Fruit fly (Drosophila melanogaster): ENCODE measurements around the gene mRpL47.

The mRpL47 gene

dm6 chr3R:9510070-9510518 lies 5.6 kb downstream of the mRpL47 start, which contains the start of gene rump (continued):
- TF ChIP-seq btn (GFP tag; optimal IDR thresholded peaks at IDR 0.05) (no peak), B-H2 (GFP tag; optimal IDR thresholded peaks at IDR 0.05) (peak; percentile 26), scrt (GFP tag; optimal IDR thresholded peaks at IDR 0.05) (no peak), fd102C (GFP tag; optimal IDR thresholded peaks at IDR 0.05) (no peak), CG2129 (GFP tag; IDR thresholded peaks at IDR 0.05; ENCODE audit: partially characterized antibody) (no peak), Side (GFP tag; optimal IDR thresholded peaks at IDR 0.05) (no peak), Taf1 (GFP tag; IDR thresholded peaks at IDR 0.05) (no peak), chinmo (GFP tag; IDR thresholded peaks at IDR 0.05; ENCODE audit: partially characterized antibody) (no peak), da (GFP tag; optimal IDR thresholded peaks at IDR 0.05) (no peak), CG6689 (GFP tag; IDR thresholded peaks at IDR 0.05) (no peak), Optix (GFP tag; IDR thresholded peaks at IDR 0.05) (no peak), crol (GFP tag; IDR thresholded peaks at IDR 0.05) (no peak), CG2712 (tag; optimal IDR thresholded peaks at IDR 0.05) (peak; percentile 48), Six4 (GFP tag; optimal IDR thresholded peaks at IDR 0.05) (no peak), salm (tag; optimal IDR thresholded peaks at IDR 0.05) (no peak), dpn (GFP tag; optimal IDR thresholded peaks at IDR 0.05) (no peak), Dad (GFP tag; optimal IDR thresholded peaks at IDR 0.05) (no peak), kay (GFP tag; optimal IDR thresholded peaks at IDR 0.05) (no peak), CG12299 (tag; optimal IDR thresholded peaks at IDR 0.05) (no peak), crp (GFP tag; optimal IDR thresholded peaks at IDR 0.05) (no peak), YL-1 (GFP tag; optimal IDR thresholded peaks at IDR 0.05) (peak; percentile 92), CG7271 (tag; optimal IDR thresholded peaks at IDR 0.05) (peak; percentile 33), CG8290 (GFP tag; optimal IDR thresholded peaks at IDR 0.05) (no peak), CG8290 (tag; optimal IDR thresholded peaks at IDR 0.05) (peak in 1 of 2 experiments; percentile 59), CG15479 (GFP tag; optimal IDR thresholded peaks at IDR 0.05) (peak; percentile 2), tup (GFP tag; optimal IDR thresholded peaks at IDR 0.05) (no peak), maf-S (GFP tag; optimal IDR thresholded peaks at IDR 0.05) (no peak), CG10565 (GFP tag; optimal IDR thresholded peaks at IDR 0.05) (no peak), Eip74EF (GFP tag; optimal IDR thresholded peaks at IDR 0.05) (no peak), fd3F (GFP tag; optimal IDR thresholded peaks at IDR 0.05) (no peak), CG8924 (tag; optimal IDR thresholded peaks at IDR 0.05) (peak; percentile 17), Xbp1 (GFP tag; optimal IDR thresholded peaks at IDR 0.05) (peak; percentile 8), ken (GFP tag; IDR thresholded peaks at IDR 0.05) (no peak), CG14441 (GFP tag; IDR thresholded peaks at IDR 0.05) (no peak), dmrt11E (tag; optimal IDR thresholded peaks at IDR 0.05) (no peak), CG8765 (GFP tag; IDR thresholded peaks at IDR 0.05) (no peak), CG4617 (GFP tag; optimal IDR thresholded peaks at IDR 0.05; ENCODE audit: borderline replicate concordance) (peak; percentile 73), bab2 (GFP tag; optimal IDR thresholded peaks at IDR 0.05) (no peak), CG12219 (GFP tag; optimal IDR thresholded peaks at IDR 0.05) (no peak), nmo (GFP tag; optimal IDR thresholded peaks at IDR 0.05) (peak; percentile 46), trem (tag; optimal IDR thresholded peaks at IDR 0.05) (peak; percentile 77), CG6813 (GFP tag; optimal IDR thresholded peaks at IDR 0.05) (no peak), slbo (GFP tag; IDR thresholded peaks at IDR 0.05) (no peak), cato (GFP tag; optimal IDR thresholded peaks at IDR 0.05; ENCODE audit: borderline replicate concordance) (no peak), CG11504 (tag; optimal IDR thresholded peaks at IDR 0.05) (no peak), ERR (GFP tag; optimal IDR thresholded peaks at IDR 0.05) (no peak), Ets97D (GFP tag; optimal IDR thresholded peaks at IDR 0.05) (peak; percentile 78), CG17186 (GFP tag; optimal IDR thresholded peaks at IDR 0.05) (peak; percentile 71), lola (GFP tag; optimal IDR thresholded peaks at IDR 0.05) (no peak), fu2 (GFP tag; optimal IDR thresholded peaks at IDR 0.05) (no peak), CG7839 (tag; optimal IDR thresholded peaks at IDR 0.05) (no peak)
